Worm (Caenorhabditis elegans): Measurements from ENCODE around the gene str-108.

Gene str-108

ce11 chrV:16201730-16202129, 35.7 kb downstream of the str-108 start, which contains the start of gene F11A5.17:
F11A5.17 (plus strand) TSS chrV:16202030.
- no peak for TF ChIP-seq nfya-1 (tag; optimal IDR thresholded peaks at IDR 0.05)

- TF ChIP-seq ceh-34 (tag; optimal IDR thresholded peaks at IDR 0.05) (no peak), fkh-10 (GFP tag; optimal IDR thresholded peaks at IDR 0.05) (no peak), K02D7.2 (tag; optimal IDR thresholded peaks at IDR 0.05) (no peak), unc-55 (GFP tag; optimal IDR thresholded peaks at IDR 0.05) (no peak), pha-2 (tag; optimal IDR thresholded peaks at IDR 0.05) (no peak), ceh-9 (tag; optimal IDR thresholded peaks at IDR 0.05) (no peak), gmeb-2 (tag; optimal IDR thresholded peaks at IDR 0.05) (no peak), hlh-6 (tag; optimal IDR thresholded peaks at IDR 0.05) (no peak), Y22D7AL.16 (tag; optimal IDR thresholded peaks at IDR 0.05) (no peak), ceh-31 (tag; optimal IDR thresholded peaks at IDR 0.05) (no peak), npax-4 (tag; optimal IDR thresholded peaks at IDR 0.05) (no peak), ceh-19 (GFP tag; optimal IDR thresholded peaks at IDR 0.05) (no peak)
Observed at ce11 chrV:16202618-16203017, 36.6 kb downstream of the str-108 start, which contains the start of gene F11A5.18. F11A5.18 (plus strand) TSS chrV:16202918.

- no peak for TF ChIP-seq sox-2 (GFP tag; IDR thresholded peaks at IDR 0.05)
- no peak for TF ChIP-seq ahr-1 (tag; optimal IDR thresholded peaks at IDR 0.05)
- TF ChIP-seq odd-2 (tag; optimal IDR thresholded peaks at IDR 0.05): no peak
- no peak for TF ChIP-seq elt-4 (tag; optimal IDR thresholded peaks at IDR 0.05)
- no peak for TF ChIP-seq ceh-6 (GFP tag; optimal IDR thresholded peaks at IDR 0.05)
- TF ChIP-seq elt-2 (tag; optimal IDR thresholded peaks at IDR 0.05): no peak
- TF ChIP-seq hlh-30 (tag; optimal IDR thresholded peaks at IDR 0.05; ENCODE audit: insufficient read depth): no peak
- no peak for TF ChIP-seq ceh-31 (tag; optimal IDR thresholded peaks at IDR 0.05)
- TF ChIP-seq ceh-34 (tag; optimal IDR thresholded peaks at IDR 0.05): no peak
- no peak for TF ChIP-seq T23F11.4 (GFP tag; optimal IDR thresholded peaks at IDR 0.05)
- TF ChIP-seq ama-1 (optimal IDR thresholded peaks at IDR 0.05): no peak
- no peak for TF ChIP-seq gmeb-2 (tag; optimal IDR thresholded peaks at IDR 0.05)
- no peak for TF ChIP-seq pqm-1 (tag; optimal IDR thresholded peaks at IDR 0.05)
- no peak for TF ChIP-seq pha-2 (tag; optimal IDR thresholded peaks at IDR 0.05)
- TF ChIP-seq dmd-4 (tag; optimal IDR thresholded peaks at IDR 0.05; ENCODE audit: borderline replicate concordance): no peak
- TF ChIP-seq tbx-2 (tag; optimal IDR thresholded peaks at IDR 0.05): no peak
- no peak for TF ChIP-seq lin-11 (tag; optimal IDR thresholded peaks at IDR 0.05)
Observed at ce11 chrV:16204888-16205287, 38.9 kb downstream of the str-108 start, which contains the start of gene irld-26. irld-26 (plus strand) TSS chrV:16205188.

ce11 chrV:16209837-16210236, 43.8 kb downstream of the str-108 start, which contains the start of gene oac-15:
oac-15 (minus strand) TSS chrV:16209937.
- TF ChIP-seq sox-2 (GFP tag; IDR thresholded peaks at IDR 0.05) (no peak), odd-2 (tag; optimal IDR thresholded peaks at IDR 0.05) (no peak), ceh-14 (tag; optimal IDR thresholded peaks at IDR 0.05) (no peak), dmd-4 (tag; optimal IDR thresholded peaks at IDR 0.05; ENCODE audit: borderline replicate concordance) (no peak), elt-4 (tag; optimal IDR thresholded peaks at IDR 0.05) (no peak), fax-1 (tag; optimal IDR thresholded peaks at IDR 0.05) (no peak), ets-4 (tag; optimal IDR thresholded peaks at IDR 0.05) (no peak), unc-86 (tag; optimal IDR thresholded peaks at IDR 0.05) (no peak), ceh-22 (tag; optimal IDR thresholded peaks at IDR 0.05) (no peak), madf-2 (tag; optimal IDR thresholded peaks at IDR 0.05) (no peak), pqm-1 (tag; optimal IDR thresholded peaks at IDR 0.05) (no peak), pag-3 (tag; optimal IDR thresholded peaks at IDR 0.05; ENCODE audit: borderline replicate concordance) (no peak), rnt-1 (tag; optimal IDR thresholded peaks at IDR 0.05) (no peak), Y22D7AL.16 (tag; optimal IDR thresholded peaks at IDR 0.05) (no peak)
